Worm (Caenorhabditis elegans) whole organism, L4 larva: ENCODE results near the gene unc-16.

ENCODE experiments used
- D1046.2 ChIP-seq: fragments of 200-800 bp; sonication (Bioruptor generic); IDR thresholded peaks from 2 replicates; pipeline ENCODE4 v1.3.6; 2022; ENCODE audit warnings: missing genetic modification characterization, missing compliant biosample characterization
- F26F4.8 ChIP-seq: fragments of 200-800 bp; sonication (Bioruptor generic); conservative IDR thresholded peaks from 2 replicates; pipeline ENCODE4 v1.3.6; 2022; ENCODE audit warnings: missing genetic modification characterization, missing compliant biosample characterization
- F37D6.2 ChIP-seq: sonication (generic microtip); optimal IDR thresholded peaks from 2 replicates; lab custom pipeline; 2016; ENCODE audit warnings: mild to moderate bottlenecking, missing genetic modification characterization, missing compliant biosample characterization
- F44E2.7 ChIP-seq: fragments of 200-800 bp; sonication (Bioruptor generic); IDR thresholded peaks from 2 replicates; pipeline ENCODE4 v2.1.2; 2022; ENCODE audit warnings: missing genetic modification characterization, missing compliant biosample characterization
- F49E8.2 ChIP-seq: sonication (generic microtip); optimal IDR thresholded peaks from 2 replicates; lab custom pipeline; 2016; ENCODE audit warnings: missing compliant biosample characterization, mild to moderate bottlenecking, missing genetic modification characterization, borderline replicate concordance
- R02D3.7 ChIP-seq: fragments of 150-350 bp; sonication (generic microtip); optimal IDR thresholded peaks from 3 replicates; lab custom pipeline; 2014; ENCODE audit warnings: missing biosample characterization, missing genetic modification characterization
- T20F7.1 ChIP-seq: fragments of 200-800 bp; sonication (Bioruptor generic); optimal IDR thresholded peaks from 2 replicates; lab custom pipeline; 2018; ENCODE audit warnings: mild to moderate bottlenecking, missing genetic modification characterization, missing compliant biosample characterization
- Y105C5A.15 ChIP-seq: fragments of 200-800 bp; sonication (Bioruptor generic); IDR thresholded peaks from 2 replicates; pipeline ENCODE4 v1.3.6; 2022; ENCODE audit warnings: missing genetic modification characterization, missing compliant biosample characterization
- Y48G9A.11 ChIP-seq: fragments of 200-800 bp; sonication (Bioruptor generic); IDR thresholded peaks from 2 replicates; pipeline ENCODE4 v1.3.6; 2022; ENCODE audit warnings: missing genetic modification reagents, missing genetic modification characterization, missing compliant biosample characterization
- Y5F2A.4 ChIP-seq: fragments of 200-800 bp; sonication (Bioruptor generic); optimal IDR thresholded peaks from 2 replicates; lab custom pipeline; 2018; ENCODE audit warnings: mild to moderate bottlenecking, missing genetic modification characterization, missing compliant biosample characterization
- Y75B8A.6 ChIP-seq: fragments of 200-800 bp; sonication (Bioruptor generic); IDR thresholded peaks from 2 replicates; pipeline ENCODE4 v1.3.6; 2022; ENCODE audit warnings: missing genetic modification reagents, missing genetic modification characterization, missing compliant biosample characterization
- aly-2 ChIP-seq: sonication (generic microtip); optimal IDR thresholded peaks from 2 replicates; lab custom pipeline; 2018; ENCODE audit warnings: missing biosample characterization, missing genetic modification characterization
- ama-1 ChIP-seq: fragments of 150-350 bp; optimal IDR thresholded peaks from 2 replicates; lab custom pipeline; 2014; ENCODE audit warnings: inconsistent platforms, mixed read lengths
- attf-4 ChIP-seq: sonication (generic microtip); optimal IDR thresholded peaks from 3 replicates; lab custom pipeline; 2017; ENCODE audit warnings: missing biosample characterization, missing genetic modification characterization
- ceh-32 ChIP-seq: sonication (generic microtip); optimal IDR thresholded peaks from 2 replicates; lab custom pipeline; 2016; ENCODE audit warnings: mild to moderate bottlenecking, missing genetic modification characterization, missing compliant biosample characterization; ENCODE audit not compliant: poor library complexity
- ceh-62 ChIP-seq: sonication (generic microtip); optimal IDR thresholded peaks from 2 replicates; lab custom pipeline; 2017; ENCODE audit warnings: missing biosample characterization, missing genetic modification characterization
- ceh-82 ChIP-seq: sonication (generic microtip); optimal IDR thresholded peaks from 2 replicates; lab custom pipeline; 2017; ENCODE audit warnings: missing biosample characterization, missing genetic modification characterization
- cey-2 ChIP-seq: sonication (generic microtip); optimal IDR thresholded peaks from 3 replicates; lab custom pipeline; 2017; ENCODE audit warnings: missing genetic modification characterization, mild to moderate bottlenecking, missing compliant biosample characterization, antibody characterized with exemption, borderline replicate concordance; ENCODE audit not compliant: insufficient read depth
- ctbp-1 ChIP-seq: fragments of 200-800 bp; sonication (Bioruptor generic); IDR thresholded peaks from 2 replicates; pipeline ENCODE4 v1.3.6; 2022; ENCODE audit warnings: missing genetic modification reagents, missing genetic modification characterization, missing compliant biosample characterization
- daf-19 ChIP-seq: fragments of 200-800 bp; sonication (Bioruptor generic); conservative IDR thresholded peaks from 2 replicates; pipeline ENCODE4 v1.3.6; 2022; ENCODE audit warnings: missing genetic modification characterization, missing compliant biosample characterization
- daf-8 ChIP-seq: fragments of 200-800 bp; sonication (Bioruptor generic); IDR thresholded peaks from 2 replicates; pipeline ENCODE4 v1.3.6; 2022; ENCODE audit warnings: missing genetic modification characterization, missing compliant biosample characterization
- dmd-8 ChIP-seq: fragments of 200-800 bp; sonication (Bioruptor generic); IDR thresholded peaks from 2 replicates; pipeline ENCODE4 v1.3.6; 2022; ENCODE audit warnings: missing genetic modification characterization, missing compliant biosample characterization
- dpl-1 ChIP-seq: fragments of 150-350 bp; optimal IDR thresholded peaks from 2 replicates; lab custom pipeline; 2014; ENCODE audit warnings: missing biosample characterization, missing genetic modification reagents, missing genetic modification characterization
- duxl-1 ChIP-seq: sonication (generic microtip); optimal IDR thresholded peaks from 2 replicates; lab custom pipeline; 2016; ENCODE audit warnings: mild to moderate bottlenecking, missing genetic modification characterization, moderate library complexity, missing compliant biosample characterization; ENCODE audit not compliant: poor library complexity
- fos-1 ChIP-seq: fragments of 150-350 bp; optimal IDR thresholded peaks from 2 replicates; lab custom pipeline; 2014; ENCODE audit warnings: missing biosample characterization, missing genetic modification characterization
- gei-8 ChIP-seq: fragments of 200-800 bp; sonication (Bioruptor generic); optimal IDR thresholded peaks from 2 replicates; lab custom pipeline; 2018; ENCODE audit warnings: mild to moderate bottlenecking, missing genetic modification characterization, missing compliant biosample characterization
- hif-1 ChIP-seq, 2 experiments: sonication (generic microtip); optimal IDR thresholded peaks; 2 replicates each; lab custom pipeline; 2016 to 2017; ENCODE audit warnings: missing compliant biosample characterization in 2 of 2, missing genetic modification characterization in 2 of 2, missing genetic modification reagents in 2 of 2, missing genotype in 2 of 2, mild to moderate bottlenecking in 1 of 2
- hlh-11 ChIP-seq: fragments of 200-800 bp; sonication (Bioruptor generic); optimal IDR thresholded peaks from 2 replicates; lab custom pipeline; 2018; ENCODE audit warnings: mild to moderate bottlenecking, missing genetic modification characterization, missing compliant biosample characterization
- jun-1 ChIP-seq: fragments of 150-350 bp; optimal IDR thresholded peaks from 2 replicates; lab custom pipeline; 2014; ENCODE audit warnings: missing biosample characterization, missing genetic modification reagents, missing genetic modification characterization
- lin-13 ChIP-seq: fragments of 150-350 bp; optimal IDR thresholded peaks from 2 replicates; lab custom pipeline; 2014; ENCODE audit warnings: missing biosample characterization, missing genetic modification reagents, missing genetic modification characterization
- lin-15B ChIP-seq: fragments of 150-350 bp; sonication (generic microtip); optimal IDR thresholded peaks from 3 replicates; lab custom pipeline; 2014; ENCODE audit warnings: missing biosample characterization, missing genetic modification characterization
- lin-29 ChIP-seq: fragments of 200-800 bp; sonication (Bioruptor generic); IDR thresholded peaks from 2 replicates; pipeline ENCODE4 v1.3.6; 2022; ENCODE audit warnings: missing genetic modification reagents, missing genetic modification characterization, missing compliant biosample characterization
- lir-3 ChIP-seq: sonication (generic microtip); optimal IDR thresholded peaks from 2 replicates; lab custom pipeline; 2016; ENCODE audit warnings: mild to moderate bottlenecking, missing genetic modification characterization, missing compliant biosample characterization
- mes-2 ChIP-seq: sonication (generic microtip); optimal IDR thresholded peaks from 2 replicates; lab custom pipeline; 2016; ENCODE audit warnings: missing genotype, mild to moderate bottlenecking, missing genetic modification characterization, missing compliant biosample characterization; ENCODE audit not compliant: poor library complexity, severe bottlenecking
- mxl-3 ChIP-seq: fragments of 200-800 bp; sonication (Bioruptor generic); optimal IDR thresholded peaks from 2 replicates; lab custom pipeline; 2018; ENCODE audit warnings: mild to moderate bottlenecking, missing genetic modification characterization, missing compliant biosample characterization
- nhr-25 ChIP-seq: sonication (generic microtip); optimal IDR thresholded peaks from 2 replicates; lab custom pipeline; 2017; ENCODE audit warnings: missing genetic modification characterization, mild to moderate bottlenecking, missing compliant biosample characterization, antibody characterized with exemption, moderate library complexity, borderline replicate concordance; ENCODE audit not compliant: insufficient read depth
- nhr-41 ChIP-seq: fragments of 200-800 bp; sonication (Bioruptor generic); IDR thresholded peaks from 2 replicates; pipeline ENCODE4 v1.3.6; 2022; ENCODE audit warnings: missing genetic modification reagents, missing genetic modification characterization, missing compliant biosample characterization
- nhr-76 ChIP-seq: fragments of 150-350 bp; optimal IDR thresholded peaks from 2 replicates; lab custom pipeline; 2014; ENCODE audit warnings: missing biosample characterization, missing genetic modification characterization
- pha-4 ChIP-seq, 2 experiments: fragments of 150-350 bp in 1 of 2; fragments of 200-800 bp in 1 of 2; sonication (Bioruptor generic) in 1 of 2; IDR thresholded peaks in 1 of 2; optimal IDR thresholded peaks in 1 of 2; 2 replicates each; pipeline versions ENCODE4 v1.3.6 to Lab custom; 2014 to 2022; ENCODE audit warnings: missing genetic modification characterization in 2 of 2, missing genetic modification reagents in 2 of 2, missing biosample characterization in 1 of 2, missing compliant biosample characterization in 1 of 2
- php-3 ChIP-seq: fragments of 200-800 bp; sonication (Bioruptor generic); IDR thresholded peaks from 2 replicates; pipeline ENCODE4 v1.3.6; 2022; ENCODE audit warnings: missing genetic modification reagents, missing genetic modification characterization, missing compliant biosample characterization
- pqm-1 ChIP-seq: sonication (generic microtip); optimal IDR thresholded peaks from 2 replicates; lab custom pipeline; 2017; ENCODE audit warnings: missing biosample characterization, missing genetic modification characterization
- sdz-12 ChIP-seq: fragments of 200-800 bp; sonication (Bioruptor generic); optimal IDR thresholded peaks from 2 replicates; lab custom pipeline; 2018; ENCODE audit warnings: mild to moderate bottlenecking, missing genetic modification characterization, missing compliant biosample characterization
- snpc-1.2 ChIP-seq: fragments of 200-800 bp; sonication (Bioruptor generic); IDR thresholded peaks from 2 replicates; pipeline ENCODE4 v1.3.6; 2022; ENCODE audit warnings: missing genetic modification reagents, missing genetic modification characterization, missing compliant biosample characterization
- tag-97 ChIP-seq: fragments of 200-800 bp; sonication (Bioruptor generic); IDR thresholded peaks from 2 replicates; pipeline ENCODE4 v1.3.6; 2022; ENCODE audit warnings: missing genetic modification characterization, missing compliant biosample characterization
- tra-1 ChIP-seq: fragments of 200-800 bp; sonication (Bioruptor generic); IDR thresholded peaks from 2 replicates; pipeline ENCODE4 v1.3.6; 2022; ENCODE audit warnings: missing genetic modification reagents, missing genetic modification characterization, missing compliant biosample characterization
- unc-130 ChIP-seq: sonication (generic microtip); optimal IDR thresholded peaks from 2 replicates; lab custom pipeline; 2016; ENCODE audit warnings: missing genetic modification reagents, missing genetic modification characterization, missing compliant biosample characterization
- vab-7 ChIP-seq: fragments of 200-800 bp; sonication (Bioruptor generic); IDR thresholded peaks from 2 replicates; pipeline ENCODE4 v1.3.6; 2022; ENCODE audit warnings: missing genetic modification reagents, missing genetic modification characterization, missing compliant biosample characterization
- zag-1 ChIP-seq: fragments of 150-350 bp; optimal IDR thresholded peaks from 2 replicates; lab custom pipeline; 2014; ENCODE audit warnings: missing biosample characterization, missing genetic modification characterization
- zfp-3 ChIP-seq: fragments of 200-800 bp; sonication (Bioruptor generic); conservative IDR thresholded peaks from 2 replicates; pipeline ENCODE4 v1.3.6; 2022; ENCODE audit warnings: missing genetic modification reagents, missing genetic modification characterization, missing compliant biosample characterization

unc-16 gene

ce11 chrIII:9521410-9522090 is 24.5 kb upstream of the unc-16 start, which contains the start of the genes clu-1 and prp-40 (continued):
- TF ChIP-seq lin-15B = peak; percentile 20
- TF ChIP-seq pha-4 (GFP tag; IDR thresholded peaks at IDR 0.05; lab: Robert Waterston, UW) = peak; percentile 25; the same call in 1 of the 2 replicates
- peak; percentile 78 for TF ChIP-seq pha-4 (tag; optimal IDR thresholded peaks at IDR 0.05; lab: Kevin White, UChicago)
- TF ChIP-seq F26F4.8 (GFP tag; lab: Robert Waterston, UW) = no peak
- TF ChIP-seq ctbp-1 (GFP tag; lab: Robert Waterston, UW) = peak; percentile 48; the same call in 1 of the 2 replicates
- no peak for TF ChIP-seq sdz-12 (GFP tag; lab: Kevin White, UChicago)
- no peak for TF ChIP-seq nhr-76 (tag; lab: Kevin White, UChicago)
- 0 out of 2 replicates have a peak, but pooled peaks have one; percentile 14 for TF ChIP-seq snpc-1.2 (GFP tag; lab: Robert Waterston, UW)
- peak; percentile 93 for TF ChIP-seq mes-2 (tag; lab: Kevin White, UChicago)
- no peak for TF ChIP-seq ceh-82 (tag; lab: Kevin White, UChicago)
- no peak for TF ChIP-seq ceh-62 (tag; lab: Kevin White, UChicago)
- peak; percentile 86 for TF ChIP-seq lin-13 (GFP tag; lab: Kevin White, UChicago)
- no peak for TF ChIP-seq dmd-8 (GFP tag; lab: Robert Waterston, UW)
- peak; percentile 35 for TF ChIP-seq mxl-3 (GFP tag; lab: Kevin White, UChicago)
- peak; percentile 72 for TF ChIP-seq duxl-1
- no peak for TF ChIP-seq Y75B8A.6 (GFP tag; lab: Robert Waterston, UW)
- no peak for TF ChIP-seq Y48G9A.11 (GFP tag; lab: Robert Waterston, UW)
- TF ChIP-seq pqm-1 (tag; lab: Kevin White, UChicago) = no peak
- TF ChIP-seq R02D3.7 = no peak
- TF ChIP-seq unc-130 (GFP tag; lab: Kevin White, UChicago) = peak; percentile 44
- no peak for TF ChIP-seq Y5F2A.4 (GFP tag; lab: Kevin White, UChicago)
- peak; percentile 77 for TF ChIP-seq ama-1 (lab: Kevin White, UChicago)
- no peak for TF ChIP-seq Y105C5A.15 (GFP tag; lab: Robert Waterston, UW)
- 0 out of 2 replicates have a peak, but pooled peaks have one; percentile 12 for TF ChIP-seq lin-29 (GFP tag; lab: Robert Waterston, UW)
- TF ChIP-seq attf-4 (tag; lab: Kevin White, UChicago) = no peak
- no peak for TF ChIP-seq zag-1
- no peak for TF ChIP-seq php-3 (GFP tag; lab: Robert Waterston, UW)
- TF ChIP-seq gei-8 (GFP tag; lab: Kevin White, UChicago) = no peak
- no peak for TF ChIP-seq lir-3
- TF ChIP-seq daf-19 (GFP tag; lab: Robert Waterston, UW) = no peak
- TF ChIP-seq hif-1 (tag; optimal IDR thresholded peaks at IDR 0.05; lab: Kevin White, UChicago) = peak; percentile 49 to 69
- TF ChIP-seq vab-7 (GFP tag; lab: Robert Waterston, UW) = peak; percentile 43; the same call in 1 of the 2 replicates
- TF ChIP-seq fos-1 (tag; lab: Kevin White, UChicago) = no peak
- TF ChIP-seq aly-2 (tag; lab: Kevin White, UChicago) = no peak
- no peak for TF ChIP-seq tra-1 (GFP tag; lab: Robert Waterston, UW)
- no peak for TF ChIP-seq ceh-32 (tag; lab: Kevin White, UChicago)
- peak; percentile 87 for TF ChIP-seq hlh-11
- peak; percentile 51 for TF ChIP-seq F37D6.2
- peak; percentile 45 for TF ChIP-seq jun-1 (tag; lab: Kevin White, UChicago)
- TF ChIP-seq nhr-41 (GFP tag; lab: Robert Waterston, UW) = no peak
- TF ChIP-seq zfp-3 (GFP tag; lab: Robert Waterston, UW) = peak; percentile 57; the same call in 1 of the 2 replicates
- no peak for TF ChIP-seq tag-97
- TF ChIP-seq daf-8 (GFP tag; lab: Robert Waterston, UW) = no peak
- TF ChIP-seq nhr-25 (tag; lab: Kevin White, UChicago) = peak; percentile 49
- TF ChIP-seq F44E2.7 (GFP tag; lab: Robert Waterston, UW) = no peak
- TF ChIP-seq dpl-1 (GFP tag; lab: Kevin White, UChicago) = peak; percentile 83
- no peak for TF ChIP-seq D1046.2 (GFP tag; lab: Robert Waterston, UW)
- no peak for TF ChIP-seq T20F7.1
- peak; percentile 24 for TF ChIP-seq F49E8.2 (tag; lab: Kevin White, UChicago)
- TF ChIP-seq cey-2 = no peak
